Worm (Caenorhabditis elegans): ENCODE measurements around the gene mff-1.

Gene mff-1

DNA sequence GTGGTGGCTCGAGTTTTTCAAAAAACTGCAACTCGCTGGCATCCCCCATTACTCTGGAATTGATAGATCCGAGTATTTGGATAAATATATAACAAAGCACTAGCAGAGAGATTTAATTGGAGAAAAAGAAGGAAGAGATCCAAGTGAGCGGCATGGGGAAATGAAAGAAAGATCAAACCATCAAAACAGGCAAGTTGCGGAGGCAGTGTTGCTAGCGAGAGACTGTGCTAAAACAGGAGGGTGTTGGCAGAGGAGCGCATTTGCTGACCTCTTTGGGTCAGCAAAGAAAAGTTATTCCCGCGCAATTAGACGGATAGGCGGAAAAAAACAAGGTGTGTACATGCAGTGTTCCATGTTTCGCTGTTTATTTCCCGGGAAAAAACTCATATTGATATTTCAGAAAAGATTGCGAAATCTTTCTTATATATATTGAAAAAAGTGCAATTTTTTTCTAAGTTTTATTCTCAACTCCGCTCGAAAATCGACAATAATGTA is 11.4 kb downstream of the mff-1 start, which contains the start of gene ppk-3 (continued):
- peak; percentile 84 for TF ChIP-seq nhr-6 (tag; optimal IDR thresholded peaks at IDR 0.05)
- peak; percentile 76 for TF ChIP-seq gmeb-1 (tag; optimal IDR thresholded peaks at IDR 0.05)
- TF ChIP-seq F13H6.1 (tag; optimal IDR thresholded peaks at IDR 0.05), result peak; percentile 73

DNA sequence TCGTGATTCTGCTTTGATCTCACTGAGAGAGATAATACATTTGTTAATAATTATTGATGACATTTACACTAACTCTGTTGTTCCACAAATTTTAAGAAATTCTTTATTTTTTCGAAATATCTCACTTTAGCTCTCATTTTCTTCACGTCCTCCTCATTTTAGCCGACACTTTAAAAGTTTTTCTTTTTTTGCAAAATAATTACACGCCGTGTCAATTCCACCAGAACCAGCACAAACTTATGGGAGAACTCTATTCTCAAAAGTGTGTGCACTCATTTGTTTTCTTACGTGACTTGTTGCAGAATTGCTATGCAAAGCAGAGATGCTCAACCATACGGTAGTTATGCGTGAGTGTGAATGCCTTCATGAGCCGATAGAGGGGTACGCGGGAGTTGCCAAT is 21.9 kb downstream of the mff-1 start, which contains the start of gene frpr-2:
frpr-2 (plus strand) TSS at position 301 of the 400 bp plus-strand sequence.
- TF ChIP-seq ZK546.5 (tag; optimal IDR thresholded peaks at IDR 0.05) (no peak), mdl-1 (tag; optimal IDR thresholded peaks at IDR 0.05) (no peak), unc-62 (GFP tag; optimal IDR thresholded peaks at IDR 0.05) (no peak), mab-5 (tag; optimal IDR thresholded peaks at IDR 0.05) (no peak), mbf-1 (tag; optimal IDR thresholded peaks at IDR 0.05) (no peak), F13H6.1 (tag; optimal IDR thresholded peaks at IDR 0.05) (no peak), elt-3 (tag; optimal IDR thresholded peaks at IDR 0.05) (no peak), ztf-1 (GFP tag; conservative IDR thresholded peaks at IDR 0.05) (no peak), gmeb-1 (tag; optimal IDR thresholded peaks at IDR 0.05) (no peak), nhr-77 (tag; optimal IDR thresholded peaks at IDR 0.05) (no peak)

DNA sequence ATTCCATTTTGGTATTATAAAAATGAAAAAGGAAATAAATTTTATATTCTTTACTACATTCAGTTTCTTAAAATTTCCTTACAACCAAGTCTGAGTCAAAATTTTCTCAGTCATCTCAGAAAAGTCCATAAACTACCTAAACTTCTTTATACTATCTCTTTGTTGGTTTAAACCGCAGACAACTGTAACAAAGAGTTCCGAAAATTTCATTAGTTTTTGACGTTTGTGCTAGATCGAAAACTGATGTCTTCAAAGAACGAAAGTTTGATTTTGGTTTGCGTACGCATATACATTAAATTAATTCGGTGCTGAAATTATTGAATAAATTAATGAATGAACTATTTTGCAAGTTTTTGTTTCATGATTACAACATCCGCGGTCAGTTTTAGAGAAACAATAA is 28.1 kb downstream of the mff-1 start:
- TF ChIP-seq nhr-237 (tag; optimal IDR thresholded peaks at IDR 0.05) (no peak), ztf-4 (tag; optimal IDR thresholded peaks at IDR 0.05) (no peak), nhr-10 (tag; optimal IDR thresholded peaks at IDR 0.05) (no peak), lin-11 (tag; optimal IDR thresholded peaks at IDR 0.05) (no peak), zag-1 (tag; optimal IDR thresholded peaks at IDR 0.05) (no peak), Y55F3AM.14 (GFP tag; optimal IDR thresholded peaks at IDR 0.05) (no peak)

DNA sequence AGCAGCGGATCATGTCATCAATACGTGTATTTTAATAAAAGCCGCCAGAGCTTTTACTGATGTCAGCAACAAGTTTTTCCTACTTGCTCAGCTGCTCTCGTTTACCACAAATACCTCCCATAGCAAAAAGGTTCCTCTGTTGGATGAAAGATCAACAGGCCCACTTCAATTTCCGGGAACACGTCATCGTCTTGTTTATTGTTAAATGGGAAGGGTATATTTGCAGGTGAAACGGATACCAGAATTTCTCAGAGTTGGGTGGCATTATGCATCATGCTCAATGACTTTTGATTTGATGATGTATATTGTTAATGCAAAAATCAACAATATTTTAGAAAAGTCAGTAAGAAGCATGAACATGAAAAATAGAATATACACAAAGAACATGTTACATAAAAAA is 35.8 kb downstream of the mff-1 start:
- TF ChIP-seq nhr-12 (tag; optimal IDR thresholded peaks at IDR 0.05), result no peak
- no peak for TF ChIP-seq blmp-1 (tag; optimal IDR thresholded peaks at IDR 0.05; ENCODE audit: insufficient read depth)
- TF ChIP-seq ztf-1 (GFP tag; conservative IDR thresholded peaks at IDR 0.05), result no peak
- no peak for TF ChIP-seq sem-4 (tag; optimal IDR thresholded peaks at IDR 0.05)
- no peak for TF ChIP-seq unc-55 (GFP tag; optimal IDR thresholded peaks at IDR 0.05)
- no peak for TF ChIP-seq ceh-82 (tag; optimal IDR thresholded peaks at IDR 0.05)
- no peak for TF ChIP-seq nhr-10 (tag; optimal IDR thresholded peaks at IDR 0.05)
- TF ChIP-seq lsy-2 (tag; optimal IDR thresholded peaks at IDR 0.05), result no peak
- no peak for TF ChIP-seq unc-62 (GFP tag; optimal IDR thresholded peaks at IDR 0.05)

DNA sequence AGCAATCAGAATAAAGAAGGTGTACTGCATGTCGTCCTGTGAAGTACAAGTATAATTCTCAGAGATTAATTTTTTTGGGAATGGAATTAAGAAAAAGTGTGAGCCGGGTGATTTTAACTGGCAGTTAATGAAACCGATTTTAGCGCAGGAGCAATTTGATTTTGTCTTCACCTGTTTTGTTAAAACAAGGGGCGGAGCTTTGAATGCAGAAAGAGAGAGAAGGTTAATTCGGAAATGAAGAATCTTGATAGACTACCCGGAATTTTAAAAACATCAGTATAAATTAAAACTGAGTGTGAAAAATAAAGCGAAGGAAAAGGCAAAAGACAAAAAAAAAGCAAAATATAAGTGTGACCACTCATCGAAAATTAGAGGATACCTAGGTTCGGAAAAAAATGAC is 40.5 kb downstream of the mff-1 start, which contains the start of gene C05E7.3:
C05E7.3 (minus strand) TSS at position 101 of the 400 bp plus-strand sequence.
- TF ChIP-seq lsy-2 (tag; optimal IDR thresholded peaks at IDR 0.05) (no peak), crh-2 (tag; optimal IDR thresholded peaks at IDR 0.05) (no peak), blmp-1 (tag; optimal IDR thresholded peaks at IDR 0.05; ENCODE audit: insufficient read depth) (no peak), zag-1 (tag; optimal IDR thresholded peaks at IDR 0.05) (no peak), sem-4 (tag; optimal IDR thresholded peaks at IDR 0.05) (no peak), R02D3.7 (tag; optimal IDR thresholded peaks at IDR 0.05) (no peak), nhr-11 (tag; optimal IDR thresholded peaks at IDR 0.05) (no peak), mdl-1 (tag; optimal IDR thresholded peaks at IDR 0.05) (no peak), ztf-11 (tag; optimal IDR thresholded peaks at IDR 0.05) (no peak), mab-5 (tag; optimal IDR thresholded peaks at IDR 0.05) (no peak), skn-1 (tag; optimal IDR thresholded peaks at IDR 0.05) (no peak), nhr-6 (tag; optimal IDR thresholded peaks at IDR 0.05) (no peak), unc-39 (tag; optimal IDR thresholded peaks at IDR 0.05) (no peak), elt-3 (tag; optimal IDR thresholded peaks at IDR 0.05) (no peak), ceh-16 (tag; optimal IDR thresholded peaks at IDR 0.05) (no peak), lin-39 (tag; optimal IDR thresholded peaks at IDR 0.05) (no peak), gmeb-1 (tag; optimal IDR thresholded peaks at IDR 0.05) (no peak), nhr-12 (tag; optimal IDR thresholded peaks at IDR 0.05) (no peak), peb-1 (tag; optimal IDR thresholded peaks at IDR 0.05) (no peak)

DNA sequence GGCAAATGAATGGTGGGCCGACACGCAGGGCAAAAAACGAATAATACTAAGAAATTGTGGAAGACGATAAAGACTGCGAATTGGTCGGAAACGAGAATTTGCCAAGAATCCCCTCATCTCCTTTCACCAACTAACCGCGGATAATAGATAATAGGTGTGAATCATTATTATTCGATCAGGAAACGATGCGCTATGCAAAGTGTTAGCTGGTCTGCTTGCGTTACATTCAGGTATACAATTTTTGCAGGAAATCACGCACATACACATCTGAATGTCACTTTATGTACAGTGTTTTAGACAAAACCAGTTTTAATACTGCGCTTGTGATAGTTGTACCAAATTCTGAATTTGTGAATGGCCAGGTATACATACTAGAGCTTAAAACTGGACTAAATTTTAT is 42.4 kb downstream of the mff-1 start:
- TF ChIP-seq blmp-1 (tag; optimal IDR thresholded peaks at IDR 0.05; ENCODE audit: insufficient read depth), result no peak
- no peak for TF ChIP-seq mbf-1 (tag; optimal IDR thresholded peaks at IDR 0.05)
- TF ChIP-seq lin-39 (tag; optimal IDR thresholded peaks at IDR 0.05), result no peak
- no peak for TF ChIP-seq lin-11 (tag; optimal IDR thresholded peaks at IDR 0.05)
- no peak for TF ChIP-seq dmd-4 (tag; optimal IDR thresholded peaks at IDR 0.05)
- TF ChIP-seq C34F6.9 (tag; optimal IDR thresholded peaks at IDR 0.05), result no peak
- no peak for TF ChIP-seq skn-1 (tag; optimal IDR thresholded peaks at IDR 0.05)
- TF ChIP-seq lsy-2 (tag; optimal IDR thresholded peaks at IDR 0.05), result no peak
- no peak for TF ChIP-seq nhr-21 (tag; optimal IDR thresholded peaks at IDR 0.05)
- no peak for TF ChIP-seq nhr-12 (tag; optimal IDR thresholded peaks at IDR 0.05)
- no peak for TF ChIP-seq ceh-16 (tag; optimal IDR thresholded peaks at IDR 0.05)
